Fruit fly (Drosophila melanogaster): Measurements from ENCODE around the gene CG43133.
A peak's percentile ranks its signal among the peaks of the same experiment; 100 is the strongest.

CG43133 gene

DNA sequence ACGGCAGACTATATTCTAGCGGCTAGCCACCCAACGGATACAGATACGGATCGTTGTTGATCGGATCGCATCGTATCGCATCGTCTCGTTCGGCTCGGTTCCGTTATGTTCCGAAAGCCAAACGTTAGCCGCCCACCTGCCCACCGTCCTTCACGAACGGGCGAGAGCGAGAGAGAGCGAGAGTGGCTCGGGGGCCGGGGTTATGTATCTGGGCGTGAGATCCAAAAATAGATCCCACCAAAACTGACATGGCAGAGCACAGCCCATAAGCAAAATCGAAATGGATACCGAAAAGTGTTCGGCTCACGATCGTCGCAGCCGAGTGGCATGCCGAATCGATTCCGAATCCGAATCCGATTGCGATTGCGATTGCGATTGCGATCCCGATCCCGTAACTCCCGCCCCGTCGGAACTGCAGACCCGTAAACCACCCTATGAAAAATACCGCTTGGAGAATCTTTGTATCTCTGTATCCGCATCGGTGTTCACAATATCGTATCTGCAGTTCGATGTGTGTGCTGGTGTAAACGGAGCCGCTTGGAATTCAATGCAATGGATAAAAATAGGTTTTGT is 13.1 kb downstream of the CG43133 start, which contains the start of gene wupA (continued):
- TF ChIP-seq Dip3 (GFP tag; optimal IDR thresholded peaks at IDR 0.05) (no peak), CG18619 (GFP tag; optimal IDR thresholded peaks at IDR 0.05) (no peak), CG10366 (GFP tag; IDR thresholded peaks at IDR 0.05) (no peak), CG14667 (GFP tag; IDR thresholded peaks at IDR 0.05) (no peak), Fer1 (GFP tag; optimal IDR thresholded peaks at IDR 0.05) (no peak), nerfin-1 (tag; optimal IDR thresholded peaks at IDR 0.05) (no peak), ab (GFP tag; optimal IDR thresholded peaks at IDR 0.05) (no peak), CG8281 (tag; optimal IDR thresholded peaks at IDR 0.05) (no peak), crol (GFP tag; IDR thresholded peaks at IDR 0.05) (peak; percentile 35; the same call in 1 of the 2 replicates), CG12769 (tag; optimal IDR thresholded peaks at IDR 0.05) (peak; percentile 93), Tbp (GFP tag; optimal IDR thresholded peaks at IDR 0.05) (no peak), her (GFP tag; optimal IDR thresholded peaks at IDR 0.05) (no peak), CG9817 (tag; optimal IDR thresholded peaks at IDR 0.05) (no peak), gro (GFP tag; optimal IDR thresholded peaks at IDR 0.05) (no peak), Doc3 (GFP tag; IDR thresholded peaks at IDR 0.05; ENCODE audit: partially characterized antibody) (no peak), CG17568 (GFP tag; optimal IDR thresholded peaks at IDR 0.05) (no peak), CG14014 (GFP tag; IDR thresholded peaks at IDR 0.05) (no peak), CG3847 (GFP tag; IDR thresholded peaks at IDR 0.05) (no peak), kah (GFP tag; optimal IDR thresholded peaks at IDR 0.05) (peak; percentile 31), CG6272 (GFP tag; IDR thresholded peaks at IDR 0.05) (no peak), CHES-1-like (GFP tag; optimal IDR thresholded peaks at IDR 0.05) (no peak), Sry-β (GFP tag; optimal IDR thresholded peaks at IDR 0.05) (no peak), Ravus (GFP tag; IDR thresholded peaks at IDR 0.05) (no peak), tgo (GFP tag; IDR thresholded peaks at IDR 0.05) (no peak), CG6854 (GFP tag; optimal IDR thresholded peaks at IDR 0.05) (no peak), Dad (GFP tag; optimal IDR thresholded peaks at IDR 0.05) (no peak), dm (GFP tag; optimal IDR thresholded peaks at IDR 0.05) (no peak), CG31365 (tag; optimal IDR thresholded peaks at IDR 0.05) (no peak), CG11093 (GFP tag; IDR thresholded peaks at IDR 0.05) (no peak), CG1233 (GFP tag; optimal IDR thresholded peaks at IDR 0.05) (no peak), sim (GFP tag; IDR thresholded peaks at IDR 0.05) (no peak), CG13894 (tag; optimal IDR thresholded peaks at IDR 0.05) (no peak), Jarid2 (GFP tag; optimal IDR thresholded peaks at IDR 0.05) (no peak), Hey (tag; optimal IDR thresholded peaks at IDR 0.05) (no peak)

- TF ChIP-seq Poxn (GFP tag; IDR thresholded peaks at IDR 0.05) (no peak), Trl (optimal IDR thresholded peaks at IDR 0.05) (peak in 1 of 2 experiments; percentile 19), Trl (GFP tag; optimal IDR thresholded peaks at IDR 0.05) (no peak), Ets65A (GFP tag) (peak; percentile 57), CG10321 (GFP tag; IDR thresholded peaks at IDR 0.05) (peak; percentile 71), CG34224 (GFP tag; IDR thresholded peaks at IDR 0.05; ENCODE audit: partially characterized antibody) (no peak), sr (GFP tag; IDR thresholded peaks at IDR 0.05) (peak; percentile 61; the same call in 2 of the 3 replicates), sens (GFP tag) (peak; percentile 5), CG7372 (GFP tag; IDR thresholded peaks at IDR 0.05) (peak; percentile 91), so (GFP tag; IDR thresholded peaks at IDR 0.05) (0 out of 3 replicates have a peak, but pooled peaks have one; percentile 61), Mad (GFP tag; optimal IDR thresholded peaks at IDR 0.05) (no peak), ci (GFP tag; IDR thresholded peaks at IDR 0.05) (0 out of 3 replicates have a peak, but pooled peaks have one; percentile 19), CG1647 (GFP tag; optimal IDR thresholded peaks at IDR 0.05) (no peak), Deaf1 (tag; optimal IDR thresholded peaks at IDR 0.05) (peak; percentile 20)
Observed at dm6 chrX:18114770-18115169, 15.2 kb downstream of the CG43133 start.
